Worm (Caenorhabditis elegans): ENCODE results near the gene M57.1.

DNA sequence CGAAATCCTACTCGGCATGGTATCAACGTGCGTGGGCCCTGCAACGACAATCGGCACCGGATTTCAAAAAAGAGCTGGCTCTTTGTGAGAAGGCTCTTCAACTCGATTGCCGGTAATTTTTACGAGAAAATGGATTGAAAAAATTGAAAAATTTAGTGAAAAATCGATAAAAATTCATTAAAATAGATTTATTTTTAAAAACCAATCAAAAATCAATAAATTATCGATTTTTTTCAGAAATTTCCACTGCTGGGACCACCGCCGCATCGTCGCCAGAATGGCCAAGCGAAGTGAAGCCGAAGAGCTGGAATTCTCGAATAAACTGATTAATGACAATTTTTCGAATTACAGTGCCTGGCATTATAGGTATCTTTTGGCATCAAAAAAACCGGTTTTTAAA lies 4.4 kb upstream of the M57.1 start:
- TF ChIP-seq lin-13 (GFP tag; optimal IDR thresholded peaks at IDR 0.05) (no peak), skn-1 (tag; optimal IDR thresholded peaks at IDR 0.05) (no peak), mdl-1 (tag; optimal IDR thresholded peaks at IDR 0.05) (no peak), lin-39 (tag; optimal IDR thresholded peaks at IDR 0.05) (no peak), ztf-11 (tag; optimal IDR thresholded peaks at IDR 0.05) (no peak)
